Worm (Caenorhabditis elegans) whole organism, L1 larva: ENCODE measurements around the gene K12H6.2.

ENCODE experiments used
- aha-1 ChIP-seq: fragments of 150-350 bp; optimal IDR thresholded peaks from 2 replicates; lab custom pipeline; 2014; ENCODE audit warnings: missing biosample characterization, missing genetic modification characterization
- ceh-88 ChIP-seq: fragments of 200-800 bp; sonication (Bioruptor generic); IDR thresholded peaks from 2 replicates; pipeline ENCODE4 v1.3.6; 2022; ENCODE audit warnings: missing genetic modification characterization, missing compliant biosample characterization
- efl-1 ChIP-seq, 4 experiments: fragments of 150-350 bp; optimal IDR thresholded peaks in 3 of 4; peaks in 1 of 4; 1 replicate in 1 of 4; 2 replicates in 3 of 4; lab custom pipeline; 2014; ENCODE audit warnings: missing biosample characterization in 2 of 4, missing genetic modification characterization in 2 of 4, missing genetic modification reagents in 2 of 4
- nhr-237 ChIP-seq: fragments of 150-350 bp; optimal IDR thresholded peaks from 2 replicates; lab custom pipeline; 2014; ENCODE audit warnings: missing biosample characterization, missing genetic modification characterization
- zag-1 ChIP-seq: fragments of 150-350 bp; optimal IDR thresholded peaks from 2 replicates; lab custom pipeline; 2014; ENCODE audit warnings: missing biosample characterization, missing genetic modification characterization

DNA sequence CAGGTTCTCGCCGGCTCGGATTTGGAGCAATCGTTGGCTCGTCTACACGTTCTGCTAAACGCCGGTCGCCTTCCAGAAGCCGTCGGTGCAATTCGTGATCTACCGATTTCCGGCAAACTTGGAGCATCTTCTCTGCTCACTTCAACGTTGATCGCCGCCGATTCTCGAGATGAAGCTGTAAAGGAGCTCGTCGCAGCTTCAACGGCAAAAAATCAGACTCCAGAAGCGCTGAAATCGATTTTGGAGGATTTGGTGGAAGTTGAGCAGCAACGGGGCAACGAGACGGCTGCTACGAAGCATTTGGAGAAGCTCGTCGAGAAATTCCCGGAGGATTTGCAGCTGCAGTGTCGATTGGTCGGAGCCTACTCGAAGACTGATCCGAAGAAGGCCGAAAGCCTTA is 23.7 kb downstream of the K12H6.2 start:
- TF ChIP-seq aha-1 (tag; lab: Kevin White, UChicago) (no peak), efl-1 (optimal IDR thresholded peaks at IDR 0.05; lab: Kevin White, UChicago) (no peak), efl-1 (GFP tag; optimal IDR thresholded peaks at IDR 0.05 in 1 of 2; lab: Kevin White, UChicago) (no peak), nhr-237 (tag; lab: Kevin White, UChicago) (no peak), ceh-88 (GFP tag; lab: Robert Waterston, UW) (no peak), zag-1 (tag; lab: Kevin White, UChicago) (no peak)
